Worm (Caenorhabditis elegans): ENCODE measurements around the gene T10H4.13.

DNA sequence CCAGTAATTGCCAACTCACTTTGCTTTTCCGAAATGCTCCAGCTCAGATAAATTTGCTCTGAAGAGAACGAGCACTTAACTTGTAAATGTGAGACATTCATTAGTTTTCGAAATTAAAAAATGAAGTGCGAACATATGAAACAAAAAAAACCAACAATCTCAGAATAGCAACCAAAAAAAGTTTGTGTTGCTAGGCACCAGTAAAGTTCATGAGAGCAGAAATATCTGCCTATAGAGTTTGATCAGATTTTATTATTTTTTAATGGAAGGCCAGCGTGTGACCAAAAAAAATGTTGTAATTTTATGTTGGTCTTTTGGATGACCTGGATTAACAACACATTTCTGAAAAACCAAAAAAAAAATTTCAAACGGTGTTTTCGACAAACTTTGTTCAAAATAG, 3.2 kb downstream of the T10H4.13 start, which contains the start of gene M01B2.12:
- TF ChIP-seq nhr-84 (tag; optimal IDR thresholded peaks at IDR 0.05) (no peak), isw-1 (GFP tag; IDR thresholded peaks at IDR 0.05) (no peak), ztf-11 (tag; optimal IDR thresholded peaks at IDR 0.05) (no peak), pqm-1 (tag; optimal IDR thresholded peaks at IDR 0.05) (no peak), ama-1 (optimal IDR thresholded peaks at IDR 0.05) (no peak), nhr-12 (tag; optimal IDR thresholded peaks at IDR 0.05) (no peak), egl-13 (tag; optimal IDR thresholded peaks at IDR 0.05) (no peak), fkh-10 (GFP tag; optimal IDR thresholded peaks at IDR 0.05) (no peak)
